Worm (Caenorhabditis elegans): ENCODE measurements around the gene C05G5.2.

The C05G5.2 gene

DNA sequence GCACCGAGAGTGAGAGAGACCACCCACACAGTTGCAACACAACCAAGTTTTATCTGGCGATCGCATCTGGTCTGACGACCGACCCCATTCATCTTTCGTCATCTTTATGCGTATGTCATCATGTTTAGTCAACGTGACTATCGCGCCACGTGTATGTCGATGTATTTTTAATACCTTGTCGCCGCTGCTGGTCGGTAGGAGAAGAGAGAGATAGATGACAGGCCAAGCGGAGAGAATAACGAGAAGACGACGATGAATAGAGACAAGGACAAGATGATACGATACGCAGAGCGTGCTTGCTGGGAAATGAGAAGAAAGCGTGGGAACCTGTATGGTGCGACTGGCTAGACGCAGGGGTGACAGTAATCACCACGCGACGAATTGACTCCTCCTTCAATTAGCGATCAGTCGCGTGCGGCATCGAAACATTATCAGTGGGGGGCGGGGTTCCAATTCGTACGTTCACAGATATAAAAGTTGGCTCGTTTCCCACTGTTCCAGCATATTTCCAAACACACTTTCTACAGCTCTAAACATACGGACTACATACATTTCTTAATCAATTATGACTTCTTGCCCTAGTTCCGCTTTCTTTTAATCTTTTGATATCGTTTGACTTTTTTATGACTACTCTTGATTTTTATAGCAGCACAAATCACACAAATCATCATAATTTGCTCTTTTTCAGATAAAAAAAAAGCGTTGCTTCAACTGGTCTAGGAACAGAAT, 43.4 kb downstream of the C05G5.2 start, which contains the start of gene tatn-1:
Gene tatn-1 (plus strand): TSS at position 689 of the 729 bp plus-strand sequence.
- peak; percentile 17 for TF ChIP-seq pqm-1 (tag; optimal IDR thresholded peaks at IDR 0.05)
- TF ChIP-seq nhr-19 (GFP tag; conservative IDR thresholded peaks at IDR 0.05) = peak; percentile 72
- no peak for TF ChIP-seq ceh-8 (GFP tag; optimal IDR thresholded peaks at IDR 0.05)
- peak; percentile 100 for TF ChIP-seq nhr-85 (tag)
- TF ChIP-seq tbx-2 (tag; optimal IDR thresholded peaks at IDR 0.05) = peak; percentile 88
- TF ChIP-seq fkh-4 (tag; optimal IDR thresholded peaks at IDR 0.05; ENCODE audit: borderline replicate concordance) = no peak
- TF ChIP-seq jun-1 (tag; optimal IDR thresholded peaks at IDR 0.05) = peak; percentile 50
- TF ChIP-seq nhr-76 (tag; optimal IDR thresholded peaks at IDR 0.05) = no peak
- no peak for TF ChIP-seq nhr-28 (tag; optimal IDR thresholded peaks at IDR 0.05)
- peak; percentile 74 for TF ChIP-seq ztf-4 (tag; optimal IDR thresholded peaks at IDR 0.05)
- peak; percentile 93 for TF ChIP-seq blmp-1 (tag; optimal IDR thresholded peaks at IDR 0.05)
- peak; percentile 11 for TF ChIP-seq lin-39 (tag; optimal IDR thresholded peaks at IDR 0.05)
- TF ChIP-seq nhr-11 (tag; optimal IDR thresholded peaks at IDR 0.05) = no peak
- TF ChIP-seq efl-3 (GFP tag; optimal IDR thresholded peaks at IDR 0.05) = peak; percentile 52
- no peak for TF ChIP-seq egl-13 (tag; optimal IDR thresholded peaks at IDR 0.05)
- peak; percentile 51 to 65 for TF ChIP-seq lsy-2 (tag; optimal IDR thresholded peaks at IDR 0.05)
- no peak for TF ChIP-seq F16B12.6 (tag; optimal IDR thresholded peaks at IDR 0.05)
- peak; percentile 96 for TF ChIP-seq lin-14 (GFP tag; optimal IDR thresholded peaks at IDR 0.05)
- TF ChIP-seq C04F5.9 (tag; optimal IDR thresholded peaks at IDR 0.05) = no peak
- TF ChIP-seq nhr-77 (tag; optimal IDR thresholded peaks at IDR 0.05) = peak; percentile 2
- TF ChIP-seq mef-2 (tag; optimal IDR thresholded peaks at IDR 0.05) = peak; percentile 38
- no peak for TF ChIP-seq fkh-8 (tag; optimal IDR thresholded peaks at IDR 0.05)
- TF ChIP-seq ztf-11 (tag; optimal IDR thresholded peaks at IDR 0.05) = peak in 1 of 2 experiments; percentile 6
- TF ChIP-seq sox-4 (tag; optimal IDR thresholded peaks at IDR 0.05) = no peak
- no peak for TF ChIP-seq pag-3 (tag; optimal IDR thresholded peaks at IDR 0.05; ENCODE audit: borderline replicate concordance, insufficient read depth)
- TF ChIP-seq C16A3.4 (tag; optimal IDR thresholded peaks at IDR 0.05) = peak; percentile 48
- TF ChIP-seq xbp-1 (tag; optimal IDR thresholded peaks at IDR 0.05) = peak; percentile 71
- TF ChIP-seq elt-2 (tag; optimal IDR thresholded peaks at IDR 0.05) = peak; percentile 95
- peak; percentile 95 for TF ChIP-seq nhr-90 (tag; optimal IDR thresholded peaks at IDR 0.05; ENCODE audit: poor library complexity)
- peak; percentile 99 for TF ChIP-seq nhr-20 (tag; optimal IDR thresholded peaks at IDR 0.05)
- peak in 1 of 3 experiments; percentile 0 for TF ChIP-seq ceh-82 (tag; optimal IDR thresholded peaks at IDR 0.05)
- no peak for TF ChIP-seq zag-1 (tag; optimal IDR thresholded peaks at IDR 0.05)
- peak; percentile 75 for TF ChIP-seq mep-1 (tag; optimal IDR thresholded peaks at IDR 0.05)
- peak; percentile 41 for TF ChIP-seq swsn-7 (tag; optimal IDR thresholded peaks at IDR 0.05)
- no peak for TF ChIP-seq Y116A8C.19 (tag; optimal IDR thresholded peaks at IDR 0.05; ENCODE audit: borderline replicate concordance)
- TF ChIP-seq mab-9 (GFP tag; IDR thresholded peaks at IDR 0.05) = no peak
- no peak for TF ChIP-seq ceh-88 (GFP tag; IDR thresholded peaks at IDR 0.05)
- TF ChIP-seq tlp-1 (tag; optimal IDR thresholded peaks at IDR 0.05) = no peak
- TF ChIP-seq C34B4.2 (tag; optimal IDR thresholded peaks at IDR 0.05) = no peak
- TF ChIP-seq unc-62 (GFP tag; optimal IDR thresholded peaks at IDR 0.05) = no peak
- peak; percentile 45 for TF ChIP-seq vab-15 (tag; optimal IDR thresholded peaks at IDR 0.05)
- TF ChIP-seq aha-1 (tag; optimal IDR thresholded peaks at IDR 0.05) = no peak
- TF ChIP-seq ceh-90 (tag; optimal IDR thresholded peaks at IDR 0.05) = no peak
- TF ChIP-seq pax-3 (tag; optimal IDR thresholded peaks at IDR 0.05) = no peak
- TF ChIP-seq efl-1 (optimal IDR thresholded peaks at IDR 0.05) = peak; percentile 18 to 24
- peak in 1 of 2 experiments; percentile 95 for TF ChIP-seq efl-1 (GFP tag; optimal IDR thresholded peaks at IDR 0.05 in 1 of 2)
- TF ChIP-seq nhr-237 (tag; optimal IDR thresholded peaks at IDR 0.05) = no peak
- peak in 5 of 6 experiments; percentile 2 to 90 (median 42) for TF ChIP-seq elt-3 (tag; optimal IDR thresholded peaks at IDR 0.05)
- peak; percentile 81 for TF ChIP-seq irx-1 (tag; optimal IDR thresholded peaks at IDR 0.05)
- no peak for TF ChIP-seq sup-37 (GFP tag; optimal IDR thresholded peaks at IDR 0.05)
- peak; percentile 55 for TF ChIP-seq skn-1 (tag; optimal IDR thresholded peaks at IDR 0.05)
- peak; percentile 85 for TF ChIP-seq snu-23 (GFP tag; optimal IDR thresholded peaks at IDR 0.05)
- TF ChIP-seq fkh-10 (GFP tag; optimal IDR thresholded peaks at IDR 0.05) = no peak
